Worm (Caenorhabditis elegans) whole organism, young adult: ENCODE results near the gene dyf-4.
A peak's percentile ranks its signal among the peaks of the same experiment; 100 is the strongest.

Experiments
- F49E8.2 ChIP-seq: sonication (generic microtip); optimal IDR thresholded peaks from 3 replicates; lab custom pipeline; 2017; ENCODE audit warnings: missing genetic modification characterization, mild to moderate bottlenecking, missing compliant biosample characterization, antibody characterized with exemption, moderate library complexity; ENCODE audit not compliant: insufficient read depth
- ama-1 ChIP-seq, 3 experiments: fragments of 150-350 bp in 1 of 3; sonication (generic microtip) in 2 of 3; optimal IDR thresholded peaks; 2 replicates each; lab custom pipeline; 2014 to 2018; ENCODE audit warnings: missing biosample characterization in 2 of 3, missing genetic modification characterization in 2 of 3, missing genetic modification reagents in 2 of 3
- cebp-1 ChIP-seq, 2 experiments: fragments of 200-800 bp in 1 of 2; sonication (Bioruptor generic) in 1 of 2; sonication (generic microtip) in 1 of 2; IDR thresholded peaks in 1 of 2; optimal IDR thresholded peaks in 1 of 2; 2 replicates each; pipeline versions ENCODE4 v1.3.6 to Lab custom; 2017 to 2022; ENCODE audit warnings: missing compliant biosample characterization in 2 of 2, missing genetic modification characterization in 2 of 2, mild to moderate bottlenecking in 1 of 2, missing genetic modification reagents in 1 of 2, moderate library complexity in 1 of 2
- cebp-2 ChIP-seq: fragments of 200-800 bp; sonication (Bioruptor generic); IDR thresholded peaks from 2 replicates; pipeline ENCODE4 v1.3.6; 2022; ENCODE audit warnings: missing genetic modification characterization, missing compliant biosample characterization
- ceh-91 ChIP-seq: fragments of 200-800 bp; sonication (Bioruptor generic); IDR thresholded peaks from 2 replicates; pipeline ENCODE4 v1.3.6; 2022; ENCODE audit warnings: missing genetic modification reagents, missing genetic modification characterization, missing compliant biosample characterization
- chd-7 ChIP-seq: sonication (generic microtip); optimal IDR thresholded peaks from 2 replicates; lab custom pipeline; 2016; ENCODE audit warnings: mild to moderate bottlenecking, missing genetic modification characterization, moderate library complexity, missing compliant biosample characterization
- fkh-3 ChIP-seq: sonication (generic microtip); optimal IDR thresholded peaks from 2 replicates; lab custom pipeline; 2016; ENCODE audit warnings: mild to moderate bottlenecking, missing genetic modification characterization, missing compliant biosample characterization
- him-1 ChIP-seq: sonication (generic microtip); optimal IDR thresholded peaks from 2 replicates; lab custom pipeline; 2016; ENCODE audit warnings: missing genotype, missing genetic modification reagents, missing genetic modification characterization, missing compliant biosample characterization
- hmg-20 ChIP-seq: fragments of 200-800 bp; sonication (Bioruptor generic); IDR thresholded peaks from 2 replicates; pipeline ENCODE4 v1.3.6; 2022; ENCODE audit warnings: missing genetic modification reagents, missing genetic modification characterization, missing compliant biosample characterization
- nfya-2 ChIP-seq: fragments of 200-800 bp; sonication (Bioruptor generic); IDR thresholded peaks from 2 replicates; pipeline ENCODE4 v1.3.6; 2022; ENCODE audit warnings: missing genetic modification reagents, missing genetic modification characterization, missing compliant biosample characterization
- nhr-27 ChIP-seq: fragments of 200-800 bp; sonication (Bioruptor generic); optimal IDR thresholded peaks from 2 replicates; lab custom pipeline; 2018; ENCODE audit warnings: mild to moderate bottlenecking, missing genetic modification characterization, moderate library complexity, missing compliant biosample characterization
- nhr-90 ChIP-seq: sonication (generic microtip); optimal IDR thresholded peaks from 2 replicates; lab custom pipeline; 2016; ENCODE audit warnings: missing genotype, mild to moderate bottlenecking, missing genetic modification characterization, missing compliant biosample characterization
- tbx-9 ChIP-seq: sonication (generic microtip); optimal IDR thresholded peaks from 2 replicates; lab custom pipeline; 2016; ENCODE audit warnings: borderline replicate concordance, missing genetic modification characterization, inconsistent platforms, missing compliant biosample characterization

- TF ChIP-seq nfya-2 (GFP tag; lab: Robert Waterston, UW) (no peak), nhr-90 (no peak), cebp-1 (GFP tag; IDR thresholded peaks at IDR 0.05; lab: Robert Waterston, UW) (no peak), cebp-1 (tag; optimal IDR thresholded peaks at IDR 0.05; lab: Kevin White, UChicago) (no peak), ama-1 (optimal IDR thresholded peaks at IDR 0.05; lab: Kevin White, UChicago) (peak; percentile 61), ama-1 (GFP tag; optimal IDR thresholded peaks at IDR 0.05; lab: Kevin White, UChicago) (no peak), ceh-91 (GFP tag; lab: Robert Waterston, UW) (no peak), nhr-27 (tag; lab: Kevin White, UChicago) (no peak), chd-7 (tag; lab: Kevin White, UChicago) (no peak), tbx-9 (no peak), him-1 (tag; lab: Kevin White, UChicago) (no peak), cebp-2 (GFP tag; lab: Robert Waterston, UW) (no peak), hmg-20 (GFP tag; lab: Robert Waterston, UW) (no peak), F49E8.2 (no peak), fkh-3 (tag; lab: Kevin White, UChicago) (no peak)
Measured at ce11 chrV:12550036-12550626, 24.6 kb upstream of the dyf-4 start, which contains the start of gene F45D3.3.
